Fruit fly (Drosophila melanogaster) whole organism, embryonic: ENCODE data around the gene velo.
A peak's percentile ranks its signal among the peaks of the same experiment; 100 is the strongest.

Source experiments
- CG1602 ChIP-seq: fragments of 200-800 bp; sonication (Bioruptor generic); optimal IDR thresholded peaks from 3 replicates; lab custom pipeline; 2016; ENCODE audit warnings: missing biosample characterization, missing genetic modification characterization
- CG3065 ChIP-seq: fragments of 200-800 bp; sonication (Bioruptor generic); optimal IDR thresholded peaks from 2 replicates; lab custom pipeline; 2016; ENCODE audit warnings: missing biosample characterization, missing genetic modification characterization
- CG31441 ChIP-seq: fragments of 200-800 bp; sonication (Bioruptor generic); IDR thresholded peaks from 2 replicates; pipeline ENCODE4 v1.3.6; 2022; ENCODE audit warnings: missing biosample characterization, missing genetic modification characterization
- CG32767 ChIP-seq: fragments of 200-800 bp; sonication (Bioruptor generic); IDR thresholded peaks from 2 replicates; pipeline ENCODE4 v1.3.6; 2022; ENCODE audit warnings: missing biosample characterization, missing genetic modification characterization
- CG4328 ChIP-seq: fragments of 200-800 bp; sonication (Bioruptor generic); optimal IDR thresholded peaks from 3 replicates; lab custom pipeline; 2017; ENCODE audit warnings: missing biosample characterization, missing genetic modification reagents, missing genetic modification characterization
- Camta ChIP-seq: fragments of 200-800 bp; sonication (Bioruptor generic); optimal IDR thresholded peaks from 2 replicates; lab custom pipeline; 2016; ENCODE audit warnings: missing biosample characterization, missing genetic modification characterization
- HmgD ChIP-seq: fragments of 200-800 bp; sonication (Bioruptor generic); optimal IDR thresholded peaks from 3 replicates; lab custom pipeline; 2016; ENCODE audit warnings: missing biosample characterization, missing genetic modification characterization
- Hr39 ChIP-seq: fragments of >200 bp; optimal IDR thresholded peaks from 2 replicates; lab custom pipeline; 2017
- Opbp ChIP-seq: fragments of 200-800 bp; sonication (Bioruptor generic); IDR thresholded peaks from 3 replicates; pipeline ENCODE4 v1.3.6; 2022; ENCODE audit warnings: missing biosample characterization, missing genetic modification characterization; ENCODE audit not compliant: partially characterized antibody
- Pdp1 ChIP-seq, 2 experiments: fragments of 200-800 bp; sonication (Bioruptor generic); optimal IDR thresholded peaks; 3 replicates each; lab custom pipeline; 2016; ENCODE audit warnings: missing biosample characterization in 2 of 2, missing genetic modification characterization in 2 of 2, mild to moderate bottlenecking in 1 of 2, moderate library complexity in 1 of 2
- ara ChIP-seq: fragments of 200-800 bp; sonication (Bioruptor generic); IDR thresholded peaks from 2 replicates; pipeline ENCODE4 v1.3.6; 2022; ENCODE audit warnings: missing biosample characterization, missing genetic modification characterization
- gem ChIP-seq: fragments of 200-800 bp; sonication (Bioruptor generic); optimal IDR thresholded peaks from 2 replicates; lab custom pipeline; 2019; ENCODE audit warnings: missing biosample characterization, mild to moderate bottlenecking, missing genetic modification characterization, moderate library complexity

velo gene

DNA sequence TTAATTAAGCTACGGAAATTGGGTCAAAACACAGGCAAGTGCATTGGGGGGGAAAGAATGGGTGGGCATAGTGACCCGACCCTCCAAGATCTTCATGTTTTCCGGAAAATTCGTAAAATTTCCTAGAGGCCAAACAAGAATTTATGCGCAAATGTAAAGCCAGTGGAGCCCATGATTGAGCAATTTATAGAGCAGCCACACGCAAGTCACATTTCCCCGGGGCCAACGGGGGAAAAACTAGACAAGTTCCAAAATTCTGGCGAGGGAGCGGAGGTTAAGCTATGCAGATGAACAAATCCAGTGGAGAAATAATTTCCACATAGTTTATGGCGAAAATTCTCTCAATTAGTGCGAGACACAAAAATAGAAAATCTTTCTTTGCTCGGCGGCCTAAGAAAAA, 55.2 kb downstream of the velo start (continued):
- TF ChIP-seq ara (GFP tag; lab: Robert Waterston, UW) = 0 out of 2 replicates have a peak, but pooled peaks have one; percentile 11
- TF ChIP-seq Hr39 (lab: Kevin White, UChicago) = no peak
- peak; percentile 26 for TF ChIP-seq CG4328 (GFP tag; lab: Kevin White, UChicago)
- TF ChIP-seq CG31441 (GFP tag; lab: Robert Waterston, UW) = no peak
- no peak for TF ChIP-seq CG3065 (GFP tag; lab: Kevin White, UChicago)
- TF ChIP-seq Opbp (GFP tag; lab: Robert Waterston, UW) = no peak
- no peak for TF ChIP-seq HmgD
- TF ChIP-seq CG1602 (GFP tag; lab: Kevin White, UChicago) = no peak
- no peak for TF ChIP-seq CG32767
- TF ChIP-seq Camta = no peak
- TF ChIP-seq gem = no peak
- TF ChIP-seq Pdp1 (GFP tag; optimal IDR thresholded peaks at IDR 0.05; lab: Kevin White, UChicago) = no peak
